Worm (Caenorhabditis elegans) whole organism, midembryonic: ENCODE measurements around the gene C15C8.6.

ENCODE experiments used
- T22C8.4 ChIP-seq: fragments of 200-800 bp; sonication (Bioruptor generic); IDR thresholded peaks from 2 replicates; pipeline ENCODE4 v1.3.6; 2022; ENCODE audit warnings: missing genetic modification characterization, missing compliant biosample characterization
- cog-1 ChIP-seq: sonication (generic microtip); optimal IDR thresholded peaks from 2 replicates; lab custom pipeline; 2016; ENCODE audit warnings: missing genetic modification characterization, missing compliant biosample characterization
- flt-1 ChIP-seq: fragments of 200-800 bp; sonication (Bioruptor generic); IDR thresholded peaks from 2 replicates; pipeline ENCODE4 v1.3.6; 2022; ENCODE audit warnings: missing genetic modification characterization, missing compliant biosample characterization
- med-1 ChIP-seq: sonication (generic microtip); optimal IDR thresholded peaks from 2 replicates; lab custom pipeline; 2017; ENCODE audit warnings: missing genetic modification characterization, mild to moderate bottlenecking, missing compliant biosample characterization, antibody characterized with exemption, missing genetic modification reagents; ENCODE audit not compliant: insufficient read depth
- ref-1 ChIP-seq: fragments of 200-800 bp; sonication (Bioruptor generic); conservative IDR thresholded peaks from 2 replicates; pipeline ENCODE4 v1.3.6; 2022; ENCODE audit warnings: missing genetic modification reagents, missing genetic modification characterization, missing compliant biosample characterization
- tab-1 ChIP-seq: fragments of 200-800 bp; sonication (Bioruptor generic); IDR thresholded peaks from 2 replicates; pipeline ENCODE4 v1.3.6; 2022; ENCODE audit warnings: missing genetic modification characterization, missing compliant biosample characterization
- ztf-23 ChIP-seq: fragments of 200-800 bp; sonication (Bioruptor generic); IDR thresholded peaks from 2 replicates; pipeline ENCODE4 v1.3.6; 2022; ENCODE audit warnings: missing genetic modification reagents, missing genetic modification characterization, missing compliant biosample characterization

DNA sequence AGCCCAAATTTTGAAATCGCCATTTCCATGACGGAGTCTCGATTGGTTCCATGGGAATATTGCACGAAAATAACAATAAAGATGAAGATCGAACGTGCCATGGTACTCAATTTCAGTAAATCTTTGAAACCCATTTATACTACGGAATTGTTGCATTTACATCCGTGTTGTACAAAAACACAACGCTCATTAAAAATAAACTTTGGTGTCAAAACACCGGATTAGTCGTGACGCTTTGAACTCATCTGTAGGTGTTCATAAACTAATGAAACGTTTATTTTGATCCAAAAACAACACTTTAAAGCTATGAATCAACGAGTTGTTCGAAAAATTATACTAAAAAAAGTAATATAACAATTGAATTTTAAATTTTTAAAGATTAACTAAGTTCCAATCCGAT, 37.2 kb downstream of the C15C8.6 start, which contains the start of gene R11D1.4:
- TF ChIP-seq ref-1 (GFP tag; lab: Robert Waterston, UW) (no peak), flt-1 (GFP tag; lab: Robert Waterston, UW) (no peak), med-1 (GFP tag; lab: Kevin White, UChicago) (no peak), T22C8.4 (GFP tag; lab: Robert Waterston, UW) (no peak), cog-1 (tag; lab: Kevin White, UChicago) (no peak), tab-1 (no peak), ztf-23 (GFP tag; lab: Robert Waterston, UW) (no peak)
